Worm (Caenorhabditis elegans) whole organism, L4/young adult: Measurements from ENCODE around the gene F22B7.9.

Experiments
- W03F9.2 ChIP-seq: fragments of 150-350 bp; optimal IDR thresholded peaks from 2 replicates; lab custom pipeline; 2014; ENCODE audit warnings: missing biosample characterization, missing genetic modification characterization
- dao-5 ChIP-seq: sonication (generic microtip); optimal IDR thresholded peaks from 2 replicates; lab custom pipeline; 2016; ENCODE audit warnings: missing genotype, missing genetic modification characterization, moderate library complexity, missing compliant biosample characterization
- him-1 ChIP-seq: sonication (generic microtip); optimal IDR thresholded peaks from 2 replicates; lab custom pipeline; 2016; ENCODE audit warnings: missing genotype, missing genetic modification reagents, missing genetic modification characterization, missing compliant biosample characterization

ce11 chrIII:8664897-8665388 is 11.2 kb upstream of the F22B7.9 start, which contains the start of gene F22B7.1:
- TF ChIP-seq dao-5: no peak
- no peak for TF ChIP-seq him-1 (tag; lab: Kevin White, UChicago)
- no peak for TF ChIP-seq W03F9.2 (tag; lab: Kevin White, UChicago)
